Worm (Caenorhabditis elegans) whole organism, L2 larva: ENCODE measurements around the gene xpd-1.

ENCODE experiments used
- F13H6.1 ChIP-seq: sonication (generic microtip); optimal IDR thresholded peaks from 2 replicates; lab custom pipeline; 2016; ENCODE audit warnings: missing genetic modification characterization, missing compliant biosample characterization
- alr-1 ChIP-seq: fragments of 150-350 bp; optimal IDR thresholded peaks from 2 replicates; lab custom pipeline; 2014; ENCODE audit warnings: missing biosample characterization, missing genetic modification characterization
- crh-2 ChIP-seq: sonication (generic microtip); optimal IDR thresholded peaks from 2 replicates; lab custom pipeline; 2017; ENCODE audit warnings: missing biosample characterization, missing genetic modification characterization
- dmd-4 ChIP-seq: sonication (generic microtip); optimal IDR thresholded peaks from 2 replicates; lab custom pipeline; 2017; ENCODE audit warnings: missing biosample characterization, missing genetic modification characterization
- nhr-25 ChIP-seq: fragments of 150-350 bp; sonication (generic microtip); optimal IDR thresholded peaks from 3 replicates; lab custom pipeline; 2014; ENCODE audit warnings: missing biosample characterization, missing genetic modification characterization

DNA sequence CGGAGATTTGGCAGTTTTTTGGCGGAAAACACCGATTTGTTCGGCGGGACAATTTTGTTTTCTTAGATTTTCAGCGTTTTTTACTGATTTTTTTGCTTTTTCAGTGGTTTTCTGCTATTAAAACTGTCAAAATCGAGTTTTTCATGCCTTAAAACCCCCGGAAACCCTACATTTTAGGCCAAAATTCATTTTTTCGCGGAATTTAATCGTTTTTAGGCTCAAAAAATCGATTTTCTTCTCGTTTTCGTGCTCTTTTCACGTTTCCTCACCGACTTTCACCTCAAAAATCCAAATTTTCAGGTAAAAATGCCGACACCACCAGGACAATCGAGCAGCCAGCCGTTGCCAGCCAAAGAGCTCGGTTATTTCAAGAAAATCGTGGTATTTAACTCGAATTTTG is 29.3 kb upstream of the xpd-1 start, which contains the start of gene hpo-29:
- TF ChIP-seq F13H6.1 (tag; lab: Kevin White, UChicago) (no peak), dmd-4 (tag; lab: Kevin White, UChicago) (no peak), nhr-25 (tag; lab: Kevin White, UChicago) (no peak), crh-2 (tag; lab: Kevin White, UChicago) (no peak), alr-1 (tag; lab: Kevin White, UChicago) (no peak)
